Worm (Caenorhabditis elegans) whole organism, early embryonic: ENCODE measurements around the gene sru-48.

Experiments used
- B0310.2 ChIP-seq: sonication (generic microtip); optimal IDR thresholded peaks from 2 replicates; lab custom pipeline; 2016; ENCODE audit warnings: mild to moderate bottlenecking, missing genetic modification characterization, missing compliant biosample characterization
- ama-1 ChIP-seq: fragments of 150-350 bp; optimal IDR thresholded peaks from 2 replicates; lab custom pipeline; 2014
- ceh-36 ChIP-seq: sonication (generic microtip); optimal IDR thresholded peaks from 2 replicates; lab custom pipeline; 2016; ENCODE audit warnings: missing genetic modification characterization, inconsistent platforms, missing compliant biosample characterization
- ets-7 ChIP-seq: sonication (generic microtip); optimal IDR thresholded peaks from 2 replicates; lab custom pipeline; 2016; ENCODE audit warnings: missing genotype, missing genetic modification characterization, missing compliant biosample characterization
- flt-1 ChIP-seq: fragments of 200-800 bp; sonication (Bioruptor generic); IDR thresholded peaks from 2 replicates; pipeline ENCODE4 v1.3.6; 2022; ENCODE audit warnings: missing genetic modification characterization, missing compliant biosample characterization
- hmg-4 ChIP-seq: fragments of 200-800 bp; sonication (Bioruptor generic); optimal IDR thresholded peaks from 2 replicates; lab custom pipeline; 2018; ENCODE audit warnings: mild to moderate bottlenecking, missing genetic modification characterization, missing compliant biosample characterization
- hnd-1 ChIP-seq: sonication (generic microtip); optimal IDR thresholded peaks from 2 replicates; lab custom pipeline; 2016; ENCODE audit warnings: missing genetic modification characterization, missing compliant biosample characterization
- pes-1 ChIP-seq: fragments of 200-800 bp; sonication (Bioruptor generic); IDR thresholded peaks from 2 replicates; pipeline ENCODE4 v1.3.6; 2022; ENCODE audit warnings: missing genetic modification reagents, missing genetic modification characterization, missing compliant biosample characterization
- sea-1 ChIP-seq: fragments of 200-800 bp; sonication (Bioruptor generic); conservative IDR thresholded peaks from 2 replicates; pipeline ENCODE4 v1.3.6; 2022; ENCODE audit warnings: missing genetic modification characterization, missing compliant biosample characterization
- tbx-11 ChIP-seq: fragments of 200-800 bp; sonication (Bioruptor generic); IDR thresholded peaks from 2 replicates; pipeline ENCODE4 v1.3.6; 2022; ENCODE audit warnings: missing genetic modification characterization, missing compliant biosample characterization
- tbx-37 ChIP-seq: fragments of 200-800 bp; sonication (Bioruptor generic); conservative IDR thresholded peaks from 2 replicates; pipeline ENCODE4 v1.3.6; 2022; ENCODE audit warnings: missing genetic modification reagents, missing genetic modification characterization, missing compliant biosample characterization

- TF ChIP-seq pes-1 (GFP tag; lab: Robert Waterston, UW) = no peak
- TF ChIP-seq ama-1 = no peak
- TF ChIP-seq B0310.2 (tag; lab: Kevin White, UChicago) = no peak
- peak; percentile 71 for TF ChIP-seq hmg-4 (GFP tag; lab: Kevin White, UChicago)
- TF ChIP-seq tbx-11 (GFP tag; lab: Robert Waterston, UW) = no peak
- TF ChIP-seq flt-1 = no peak
- TF ChIP-seq ets-7 (tag; lab: Kevin White, UChicago) = peak; percentile 28
- TF ChIP-seq ceh-36 (tag; lab: Kevin White, UChicago) = no peak
- TF ChIP-seq tbx-37 (GFP tag; lab: Robert Waterston, UW) = no peak
- TF ChIP-seq sea-1 (GFP tag; lab: Robert Waterston, UW) = no peak
- TF ChIP-seq hnd-1 (tag; lab: Kevin White, UChicago) = no peak
Observed at ce11 chrX:5205561-5205960, 25.6 kb downstream of the sru-48 start, which contains the start of gene H28G03.2.
